Worm (Caenorhabditis elegans): ENCODE data around the gene his-32.

The his-32 gene

DNA sequence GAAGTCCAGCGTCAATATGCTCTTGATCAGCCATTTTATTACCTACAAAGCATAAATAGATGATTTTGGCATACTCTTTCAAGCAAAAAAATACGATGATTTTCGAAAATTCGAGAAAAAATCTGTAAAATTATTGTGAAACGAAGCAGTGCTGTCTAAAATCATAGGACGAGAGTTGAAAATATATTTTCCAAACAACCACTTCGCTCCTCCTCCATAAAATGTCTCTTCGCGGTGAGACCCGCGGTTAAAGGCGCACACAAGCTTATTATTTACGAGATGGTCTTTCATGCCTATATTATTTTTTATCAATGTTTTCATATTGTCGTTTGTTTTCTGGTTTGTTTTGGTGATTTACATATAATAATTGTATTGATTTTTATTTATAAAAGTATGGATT is 45.2 kb downstream of the his-32 start, which contains the start of gene nap-1 (continued):
- TF ChIP-seq lin-38 (GFP tag; IDR thresholded peaks at IDR 0.05) = peak; percentile 58
- TF ChIP-seq daf-8 (GFP tag; IDR thresholded peaks at IDR 0.05) = no peak
- peak; percentile 35 for TF ChIP-seq unc-130 (GFP tag; optimal IDR thresholded peaks at IDR 0.05)
- no peak for TF ChIP-seq Y48G9A.11 (GFP tag; IDR thresholded peaks at IDR 0.05)
- TF ChIP-seq set-16 (GFP tag; IDR thresholded peaks at IDR 0.05) = no peak
- no peak for TF ChIP-seq nhr-48 (tag; optimal IDR thresholded peaks at IDR 0.05)
- TF ChIP-seq rbr-2 (tag; optimal IDR thresholded peaks at IDR 0.05) = peak; percentile 57
- TF ChIP-seq duxl-1 (tag; optimal IDR thresholded peaks at IDR 0.05; ENCODE audit: poor library complexity) = no peak
- peak; percentile 20 for TF ChIP-seq pqm-1 (tag; optimal IDR thresholded peaks at IDR 0.05)
- TF ChIP-seq mdl-1 (tag; optimal IDR thresholded peaks at IDR 0.05) = peak in 1 of 2 experiments; percentile 12
- peak; percentile 84 for TF ChIP-seq lin-13 (GFP tag; optimal IDR thresholded peaks at IDR 0.05)
- no peak for TF ChIP-seq egl-43 (GFP tag; IDR thresholded peaks at IDR 0.05)
- TF ChIP-seq Y75B8A.6 (GFP tag; IDR thresholded peaks at IDR 0.05) = no peak
- no peak for TF ChIP-seq lir-3 (tag; optimal IDR thresholded peaks at IDR 0.05)
- TF ChIP-seq madf-9 (GFP tag; conservative IDR thresholded peaks at IDR 0.05) = no peak
- TF ChIP-seq T20F7.1 (GFP tag; optimal IDR thresholded peaks at IDR 0.05) = peak; percentile 73
- TF ChIP-seq daf-12 (tag; optimal IDR thresholded peaks at IDR 0.05) = no peak
- TF ChIP-seq nhr-111 (GFP tag; optimal IDR thresholded peaks at IDR 0.05) = no peak
- TF ChIP-seq dve-1 (tag; optimal IDR thresholded peaks at IDR 0.05; ENCODE audit: insufficient read depth) = peak; percentile 84
- peak; percentile 18 for TF ChIP-seq fkh-10 (GFP tag; optimal IDR thresholded peaks at IDR 0.05)
- peak; percentile 63 for TF ChIP-seq hmg-1.1 (GFP tag; IDR thresholded peaks at IDR 0.05)
- peak; percentile 21 for TF ChIP-seq nhr-25 (tag; optimal IDR thresholded peaks at IDR 0.05; ENCODE audit: borderline replicate concordance, insufficient read depth)
- TF ChIP-seq R02D3.7 (tag; optimal IDR thresholded peaks at IDR 0.05) = peak; percentile 91
- TF ChIP-seq tra-1 (GFP tag; IDR thresholded peaks at IDR 0.05) = no peak
- no peak for TF ChIP-seq ceh-20 (GFP tag; IDR thresholded peaks at IDR 0.05)
- TF ChIP-seq lin-39 (tag; optimal IDR thresholded peaks at IDR 0.05) = no peak
- peak; percentile 46 to 92 for TF ChIP-seq lsy-2 (tag; optimal IDR thresholded peaks at IDR 0.05)
- TF ChIP-seq nhr-77 (tag; optimal IDR thresholded peaks at IDR 0.05) = peak; percentile 83
- peak; percentile 2 for TF ChIP-seq nhr-11 (tag; optimal IDR thresholded peaks at IDR 0.05)
- TF ChIP-seq daf-19 (GFP tag; conservative IDR thresholded peaks at IDR 0.05) = no peak
- no peak for TF ChIP-seq ceh-28 (tag; optimal IDR thresholded peaks at IDR 0.05)
- TF ChIP-seq F26F4.8 (GFP tag; conservative IDR thresholded peaks at IDR 0.05) = no peak

ce11 chrIV:8379683-8380082 is 45.6 kb downstream of the his-32 start, which contains the start of gene praf-3:
Gene praf-3, plus strand, starts transcription at chrIV:8379983.
- TF ChIP-seq Y5F2A.4 (GFP tag; optimal IDR thresholded peaks at IDR 0.05) (no peak), arid-1 (GFP tag; conservative IDR thresholded peaks at IDR 0.05) (no peak), F49E8.2 (tag; optimal IDR thresholded peaks at IDR 0.05; ENCODE audit: borderline replicate concordance) (no peak), dve-1 (tag; optimal IDR thresholded peaks at IDR 0.05; ENCODE audit: insufficient read depth) (no peak), ZK337.2 (GFP tag; IDR thresholded peaks at IDR 0.05) (no peak), ztf-7 (tag; optimal IDR thresholded peaks at IDR 0.05) (no peak), ctbp-1 (GFP tag; IDR thresholded peaks at IDR 0.05) (no peak), fos-1 (tag; optimal IDR thresholded peaks at IDR 0.05) (no peak), nhr-10 (tag; optimal IDR thresholded peaks at IDR 0.05) (no peak), nhr-77 (tag; optimal IDR thresholded peaks at IDR 0.05) (no peak), Y75B8A.6 (GFP tag; IDR thresholded peaks at IDR 0.05) (no peak), lim-7 (GFP tag; IDR thresholded peaks at IDR 0.05) (no peak)
